Fruit fly (Drosophila melanogaster): ENCODE data around the gene B-H2.
A peak's percentile ranks its signal among the peaks of the same experiment; 100 is the strongest.

The B-H2 gene

DNA sequence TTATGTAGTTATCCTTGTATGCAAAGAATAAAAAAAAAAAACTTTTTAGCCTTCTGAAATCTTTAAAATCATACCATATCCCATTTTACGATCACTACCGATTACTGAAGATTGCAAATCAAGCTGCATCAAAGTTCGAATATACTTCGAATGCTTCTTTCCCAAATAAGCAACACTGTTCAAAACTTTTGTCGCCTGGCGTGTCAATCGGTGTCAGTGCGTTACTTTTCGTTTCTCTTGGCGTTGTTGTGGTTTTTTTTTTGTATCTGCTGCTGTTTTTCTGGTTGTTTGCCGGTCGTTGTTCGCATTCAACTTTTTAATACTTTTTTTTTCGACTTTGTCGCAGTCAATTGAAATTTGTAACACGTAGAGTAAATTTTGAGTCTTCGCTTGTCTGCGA lies 19.4 kb upstream of the B-H2 start (continued):
- TF ChIP-seq CG32006 (GFP tag; optimal IDR thresholded peaks at IDR 0.05) = peak; percentile 37
- TF ChIP-seq Smox (GFP tag; optimal IDR thresholded peaks at IDR 0.05) = peak; percentile 8
- peak in 1 of 2 experiments; percentile 15 for TF ChIP-seq ss (GFP tag; optimal IDR thresholded peaks at IDR 0.05)
- TF ChIP-seq esn (GFP tag; optimal IDR thresholded peaks at IDR 0.05) = peak; percentile 6
- TF ChIP-seq CG3919 (GFP tag; optimal IDR thresholded peaks at IDR 0.05) = peak; percentile 6
- no peak for TF ChIP-seq CG9139 (GFP tag; optimal IDR thresholded peaks at IDR 0.05)
- peak; percentile 29 for TF ChIP-seq Hr4 (GFP tag; optimal IDR thresholded peaks at IDR 0.05)
- no peak for TF ChIP-seq Hr38 (GFP tag; optimal IDR thresholded peaks at IDR 0.05)
- no peak for TF ChIP-seq acj6 (GFP tag; optimal IDR thresholded peaks at IDR 0.05)
- TF ChIP-seq Sox102F (GFP tag; optimal IDR thresholded peaks at IDR 0.05) = no peak
- no peak for TF ChIP-seq topi (GFP tag; optimal IDR thresholded peaks at IDR 0.05)
- TF ChIP-seq Sox14 (GFP tag; optimal IDR thresholded peaks at IDR 0.05) = no peak
- TF ChIP-seq CG15336 (GFP tag; IDR thresholded peaks at IDR 0.05) = peak; percentile 53
- TF ChIP-seq Gug (GFP tag; IDR thresholded peaks at IDR 0.05) = no peak
- TF ChIP-seq CG11762 (GFP tag; optimal IDR thresholded peaks at IDR 0.05; ENCODE audit: insufficient read depth) = no peak
- TF ChIP-seq Met (GFP tag; optimal IDR thresholded peaks at IDR 0.05) = no peak

DNA sequence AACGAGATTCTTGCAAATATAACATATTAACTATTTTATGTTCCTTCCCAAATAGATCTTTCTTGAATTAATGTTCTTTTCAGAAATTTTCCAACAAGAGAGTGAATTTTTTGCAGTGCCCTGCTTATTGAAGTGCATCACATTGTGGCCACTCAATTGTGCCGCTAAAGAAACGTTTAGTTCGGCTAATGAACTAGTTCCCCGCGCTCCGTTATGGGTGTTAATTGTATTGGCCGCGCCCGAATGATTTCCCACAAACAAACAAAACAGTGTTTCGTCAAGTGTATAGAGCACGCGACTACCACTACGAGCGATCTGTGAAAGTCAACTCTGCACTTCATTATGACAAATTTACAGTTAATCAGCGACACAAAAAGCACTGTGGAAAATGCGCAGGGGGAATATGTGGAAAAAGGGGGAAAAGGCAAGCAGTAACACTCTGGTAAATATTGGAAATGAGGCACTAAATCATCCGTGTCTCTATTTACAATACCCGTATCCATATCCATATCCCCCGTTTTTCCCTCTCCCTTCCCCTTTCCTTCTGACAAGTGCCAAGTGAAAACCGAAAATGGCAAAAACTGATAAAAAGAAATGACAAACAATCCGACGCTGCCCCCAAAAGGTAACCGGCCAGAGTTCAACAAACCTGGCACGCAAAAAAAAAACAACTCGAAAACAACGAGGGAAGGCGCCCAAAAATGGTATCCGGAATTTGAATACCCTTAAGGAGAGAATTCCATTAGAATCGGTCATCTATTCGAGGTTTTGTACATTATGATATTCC lies 17.9 kb upstream of the B-H2 start:
- TF ChIP-seq esn (GFP tag; optimal IDR thresholded peaks at IDR 0.05) (no peak), ss (GFP tag; optimal IDR thresholded peaks at IDR 0.05) (peak in 1 of 2 experiments; percentile 4), salr (GFP tag; optimal IDR thresholded peaks at IDR 0.05) (no peak), Eip78C (GFP tag) (peak; percentile 28), Hr4 (GFP tag; optimal IDR thresholded peaks at IDR 0.05) (peak; percentile 5), fkh (GFP tag; optimal IDR thresholded peaks at IDR 0.05) (peak; percentile 58), svp (GFP tag) (peak; percentile 49), CG32006 (GFP tag; optimal IDR thresholded peaks at IDR 0.05) (peak; percentile 5)

DNA sequence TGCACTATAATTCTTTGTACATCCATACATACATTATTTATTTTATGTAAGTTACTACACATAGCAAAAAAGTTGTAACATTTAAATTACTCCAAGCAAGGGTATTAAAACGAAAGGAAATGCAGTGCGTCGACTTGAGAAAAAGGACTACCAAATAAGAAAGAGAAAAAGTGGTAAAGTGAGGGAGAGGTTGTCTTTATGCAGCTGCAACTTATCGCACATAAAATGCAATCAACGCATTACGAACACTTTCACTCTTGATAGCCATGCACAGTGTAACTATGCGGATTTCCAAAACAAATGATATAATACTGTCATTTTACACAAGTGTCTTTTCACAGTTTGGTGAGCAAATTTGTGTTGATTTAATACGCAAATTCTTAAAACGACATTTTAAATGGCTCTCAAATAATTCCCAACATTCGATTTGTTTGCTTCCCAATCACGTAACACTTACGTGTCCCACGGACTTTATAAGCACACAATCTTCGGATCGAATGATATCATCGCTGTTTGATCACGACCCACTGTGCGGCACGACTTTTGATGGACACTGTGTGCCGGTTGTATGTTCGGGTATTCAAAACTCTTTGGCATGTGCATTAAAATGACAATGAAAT lies 17.2 kb upstream of the B-H2 start:
- TF ChIP-seq CG11902 (GFP tag; optimal IDR thresholded peaks at IDR 0.05) (peak; percentile 84), dsx (GFP tag; optimal IDR thresholded peaks at IDR 0.05; ENCODE audit: poor library complexity, severe bottlenecking) (peak; percentile 40), CG16779 (tag; optimal IDR thresholded peaks at IDR 0.05) (peak; percentile 35), CG8632 (GFP tag; optimal IDR thresholded peaks at IDR 0.05) (peak; percentile 82), Hr4 (GFP tag; optimal IDR thresholded peaks at IDR 0.05) (peak; percentile 85), fkh (GFP tag; optimal IDR thresholded peaks at IDR 0.05) (no peak), Met (GFP tag; optimal IDR thresholded peaks at IDR 0.05) (peak; percentile 94), CG11294 (GFP tag; IDR thresholded peaks at IDR 0.05) (peak; percentile 61; the same call in 1 of the 2 replicates), fd59A (GFP tag; optimal IDR thresholded peaks at IDR 0.05) (peak; percentile 29), fd85E (GFP tag; optimal IDR thresholded peaks at IDR 0.05) (peak; percentile 59), Eip75B (GFP tag; optimal IDR thresholded peaks at IDR 0.05) (peak; percentile 88), Lpt (GFP tag; optimal IDR thresholded peaks at IDR 0.05) (peak; percentile 70), CG9139 (GFP tag; optimal IDR thresholded peaks at IDR 0.05) (no peak), Sox15 (GFP tag; optimal IDR thresholded peaks at IDR 0.05) (peak; percentile 83), Gug (GFP tag; IDR thresholded peaks at IDR 0.05) (peak; percentile 53), net (GFP tag; optimal IDR thresholded peaks at IDR 0.05) (peak; percentile 79), achi (GFP tag; optimal IDR thresholded peaks at IDR 0.05) (peak; percentile 81), CG10669 (GFP tag; optimal IDR thresholded peaks at IDR 0.05) (peak; percentile 63), topi (GFP tag; optimal IDR thresholded peaks at IDR 0.05) (peak; percentile 92), CG7368 (GFP tag; optimal IDR thresholded peaks at IDR 0.05) (peak; percentile 87), CG31627 (GFP tag; optimal IDR thresholded peaks at IDR 0.05) (peak; percentile 92), CG8319 (GFP tag; optimal IDR thresholded peaks at IDR 0.05) (peak; percentile 84), Ets21C (GFP tag; optimal IDR thresholded peaks at IDR 0.05) (peak; percentile 89), CG15336 (GFP tag; IDR thresholded peaks at IDR 0.05) (peak; percentile 90), OdsH (GFP tag; optimal IDR thresholded peaks at IDR 0.05) (peak; percentile 87), Eip78C (GFP tag) (peak; percentile 97), CG3919 (GFP tag; optimal IDR thresholded peaks at IDR 0.05) (peak; percentile 75), spab (GFP tag; optimal IDR thresholded peaks at IDR 0.05) (peak; percentile 44), vri (GFP tag; optimal IDR thresholded peaks at IDR 0.05) (peak; percentile 74), dac (GFP tag; optimal IDR thresholded peaks at IDR 0.05) (peak; percentile 86), CG6163 (GFP tag; IDR thresholded peaks at IDR 0.05) (peak; percentile 66), CG6808 (GFP tag; optimal IDR thresholded peaks at IDR 0.05) (peak; percentile 59), CG34406 (GFP tag; optimal IDR thresholded peaks at IDR 0.05) (peak; percentile 86), acj6 (GFP tag; optimal IDR thresholded peaks at IDR 0.05) (peak; percentile 85)

All from whole organism, prepupa.